Worm (Caenorhabditis elegans) whole organism, mixed stage, embryonic: ENCODE data around the gene exo-1.
A peak's percentile ranks its signal among the peaks of the same experiment; 100 is the strongest.

ENCODE experiments used
- M03D4.4 ChIP-seq: sonication (generic microtip); optimal IDR thresholded peaks from 2 replicates; lab custom pipeline; 2017; ENCODE audit warnings: mild to moderate bottlenecking, missing genetic modification characterization, missing compliant biosample characterization
- bed-3 ChIP-seq: fragments of 200-800 bp; sonication (Bioruptor generic); optimal IDR thresholded peaks from 3 replicates; lab custom pipeline; 2018; ENCODE audit warnings: mild to moderate bottlenecking, missing genetic modification characterization, moderate library complexity, missing compliant biosample characterization
- blmp-1 ChIP-seq: fragments of 150-350 bp; optimal IDR thresholded peaks from 2 replicates; lab custom pipeline; 2014; ENCODE audit warnings: missing biosample characterization, missing genetic modification characterization
- ceh-39 ChIP-seq: fragments of 150-350 bp; optimal IDR thresholded peaks from 2 replicates; lab custom pipeline; 2014; ENCODE audit warnings: missing biosample characterization, missing genetic modification characterization
- ceh-43 ChIP-seq: fragments of 200-800 bp; sonication (Bioruptor generic); optimal IDR thresholded peaks from 2 replicates; lab custom pipeline; 2018; ENCODE audit warnings: mild to moderate bottlenecking, missing genetic modification characterization, moderate library complexity, missing compliant biosample characterization
- ceh-83 ChIP-seq: fragments of 200-800 bp; sonication (Bioruptor generic); optimal IDR thresholded peaks from 2 replicates; lab custom pipeline; 2018; ENCODE audit warnings: mild to moderate bottlenecking, missing genetic modification characterization, missing compliant biosample characterization
- ces-1 ChIP-seq: fragments of 150-350 bp; optimal IDR thresholded peaks from 2 replicates; lab custom pipeline; 2014; ENCODE audit warnings: missing biosample characterization, missing genetic modification reagents, missing genetic modification characterization
- cnd-1 ChIP-seq: fragments of 200-800 bp; sonication (Bioruptor generic); optimal IDR thresholded peaks from 2 replicates; lab custom pipeline; 2018; ENCODE audit warnings: mild to moderate bottlenecking, missing genetic modification characterization, missing compliant biosample characterization
- drap-1 ChIP-seq: fragments of 200-800 bp; sonication (Bioruptor generic); optimal IDR thresholded peaks from 3 replicates; lab custom pipeline; 2018; ENCODE audit warnings: mild to moderate bottlenecking, missing genetic modification characterization, missing compliant biosample characterization
- elt-1 ChIP-seq: sonication (generic microtip); optimal IDR thresholded peaks from 2 replicates; lab custom pipeline; 2017; ENCODE audit warnings: missing genetic modification characterization, mild to moderate bottlenecking, missing compliant biosample characterization, antibody characterized with exemption, moderate library complexity, borderline replicate concordance; ENCODE audit not compliant: insufficient read depth
- elt-3 ChIP-seq: fragments of 150-350 bp; optimal IDR thresholded peaks from 2 replicates; lab custom pipeline; 2014; ENCODE audit warnings: missing biosample characterization, missing genetic modification characterization
- flh-1 ChIP-seq: fragments of 200-800 bp; sonication (Bioruptor generic); optimal IDR thresholded peaks from 2 replicates; lab custom pipeline; 2018; ENCODE audit warnings: mild to moderate bottlenecking, missing genetic modification characterization, moderate library complexity, missing compliant biosample characterization
- ham-2 ChIP-seq: fragments of 200-800 bp; sonication (Bioruptor generic); optimal IDR thresholded peaks from 2 replicates; lab custom pipeline; 2018; ENCODE audit warnings: mild to moderate bottlenecking, missing genetic modification characterization, missing compliant biosample characterization
- hlh-1 ChIP-seq: fragments of 150-350 bp; optimal IDR thresholded peaks from 2 replicates; lab custom pipeline; 2014; ENCODE audit warnings: missing biosample characterization, missing genetic modification reagents, missing genetic modification characterization
- lin-13 ChIP-seq: fragments of 150-350 bp; optimal IDR thresholded peaks from 2 replicates; lab custom pipeline; 2014; ENCODE audit warnings: missing biosample characterization, missing genetic modification characterization
- lin-32 ChIP-seq: fragments of 200-800 bp; sonication (Bioruptor generic); optimal IDR thresholded peaks from 2 replicates; lab custom pipeline; 2018; ENCODE audit warnings: mild to moderate bottlenecking, missing genetic modification characterization, missing compliant biosample characterization
- lsy-2 ChIP-seq: fragments of 150-350 bp; optimal IDR thresholded peaks from 2 replicates; lab custom pipeline; 2014; ENCODE audit warnings: missing biosample characterization, missing genetic modification characterization
- mab-5 ChIP-seq: fragments of 150-350 bp; optimal IDR thresholded peaks from 2 replicates; lab custom pipeline; 2014; ENCODE audit warnings: missing biosample characterization, missing genetic modification characterization
- mep-1 ChIP-seq: fragments of 150-350 bp; optimal IDR thresholded peaks from 2 replicates; lab custom pipeline; 2017; ENCODE audit warnings: missing biosample characterization, missing genetic modification reagents, missing genetic modification characterization, inconsistent platforms
- mls-2 ChIP-seq: sonication (generic microtip); optimal IDR thresholded peaks from 2 replicates; lab custom pipeline; 2016; ENCODE audit warnings: mild to moderate bottlenecking, missing genetic modification characterization, moderate library complexity, missing compliant biosample characterization
- nhr-12 ChIP-seq: fragments of 150-350 bp; optimal IDR thresholded peaks from 2 replicates; lab custom pipeline; 2014; ENCODE audit warnings: missing biosample characterization, missing genetic modification characterization
- nhr-2 ChIP-seq: fragments of 150-350 bp; optimal IDR thresholded peaks from 2 replicates; lab custom pipeline; 2014; ENCODE audit warnings: missing biosample characterization, missing genetic modification characterization
- nhr-237 ChIP-seq: fragments of 150-350 bp; optimal IDR thresholded peaks from 2 replicates; lab custom pipeline; 2014; ENCODE audit warnings: missing biosample characterization, missing genetic modification characterization
- nhr-28 ChIP-seq: fragments of 150-350 bp; optimal IDR thresholded peaks from 2 replicates; lab custom pipeline; 2014; ENCODE audit warnings: missing biosample characterization, missing genetic modification characterization
- nhr-76 ChIP-seq: sonication (generic microtip); optimal IDR thresholded peaks from 2 replicates; lab custom pipeline; 2017; ENCODE audit warnings: missing biosample characterization, missing genetic modification characterization
- pha-4 ChIP-seq: fragments of 150-350 bp; optimal IDR thresholded peaks from 2 replicates; lab custom pipeline; 2018; ENCODE audit warnings: missing biosample characterization, missing genetic modification reagents, missing genetic modification characterization
- sem-2 ChIP-seq: fragments of 200-800 bp; sonication (Bioruptor generic); optimal IDR thresholded peaks from 2 replicates; lab custom pipeline; 2018; ENCODE audit warnings: mild to moderate bottlenecking, missing genetic modification characterization, missing compliant biosample characterization
- snpc-4 ChIP-seq: fragments of 150-350 bp; optimal IDR thresholded peaks from 2 replicates; lab custom pipeline; 2014; ENCODE audit warnings: missing biosample characterization, missing genetic modification characterization
- sptf-1 ChIP-seq: sonication (generic microtip); optimal IDR thresholded peaks from 2 replicates; lab custom pipeline; 2017; ENCODE audit warnings: mild to moderate bottlenecking, missing genetic modification characterization, moderate library complexity, missing compliant biosample characterization
- tbx-8 ChIP-seq: fragments of 200-800 bp; sonication (Bioruptor generic); optimal IDR thresholded peaks from 2 replicates; lab custom pipeline; 2018; ENCODE audit warnings: mild to moderate bottlenecking, missing genetic modification characterization, moderate library complexity, missing compliant biosample characterization
- unc-120 ChIP-seq: sonication (generic microtip); optimal IDR thresholded peaks from 2 replicates; lab custom pipeline; 2017; ENCODE audit warnings: missing genetic modification characterization, missing compliant biosample characterization; ENCODE audit not compliant: poor library complexity, severe bottlenecking
- unc-39 ChIP-seq: fragments of 150-350 bp; optimal IDR thresholded peaks from 2 replicates; lab custom pipeline; 2014; ENCODE audit warnings: missing biosample characterization, missing genetic modification characterization
- unc-62 ChIP-seq: fragments of 150-350 bp; optimal IDR thresholded peaks from 2 replicates; lab custom pipeline; 2014; ENCODE audit warnings: missing biosample characterization, missing genetic modification reagents, missing genetic modification characterization
- zip-8 ChIP-seq: fragments of 150-350 bp; optimal IDR thresholded peaks from 2 replicates; lab custom pipeline; 2014; ENCODE audit warnings: missing biosample characterization, missing genetic modification characterization
- ztf-11 ChIP-seq: fragments of 150-350 bp; optimal IDR thresholded peaks from 2 replicates; lab custom pipeline; 2014; ENCODE audit warnings: missing biosample characterization, missing genetic modification characterization

Gene exo-1

ce11 chrIII:13462965-13463783, 39.9 kb downstream of the exo-1 start, which contains the start of gene ant-1.1 (continued):
- peak; percentile 82 for TF ChIP-seq sptf-1 (tag; lab: Kevin White, UChicago)

DNA sequence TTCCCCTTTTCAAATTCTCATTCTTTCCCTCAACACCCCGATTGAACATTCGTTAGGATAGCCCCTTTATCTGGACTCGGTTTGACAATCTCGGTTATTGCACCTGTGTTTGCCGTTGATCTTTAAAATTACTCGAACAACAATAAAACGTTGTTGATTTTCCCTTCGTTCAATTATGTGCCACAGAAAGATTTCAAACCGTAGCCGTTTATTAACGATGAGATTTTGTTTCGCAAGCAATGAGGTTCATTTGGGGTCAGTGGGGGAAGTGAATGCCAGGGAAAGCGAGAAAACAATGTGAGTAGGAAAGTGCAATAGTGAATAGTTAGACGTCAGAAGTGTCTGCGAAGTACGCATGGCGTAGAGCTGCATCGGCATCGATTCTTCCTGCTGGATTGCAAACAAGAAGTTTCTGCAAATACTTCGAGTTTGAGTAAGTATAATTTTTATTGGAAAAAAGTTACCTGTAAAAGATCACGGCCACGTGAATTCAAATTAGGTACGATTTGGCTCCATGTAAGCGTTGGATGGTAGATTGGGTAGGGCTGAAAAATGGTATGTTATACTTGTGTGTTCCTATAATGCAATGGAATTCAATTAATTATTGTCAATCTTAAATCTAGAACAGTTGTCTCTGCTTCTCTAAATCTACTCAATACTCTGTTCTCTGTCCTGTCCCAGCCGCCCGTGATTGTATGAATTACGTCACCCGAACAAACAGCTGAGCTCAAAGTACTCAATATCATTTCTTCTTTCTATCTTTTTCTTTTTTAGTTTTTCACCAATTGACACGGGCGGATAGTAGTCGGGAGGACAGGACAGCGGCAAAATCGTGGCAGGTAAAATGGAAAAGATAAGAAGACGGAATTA, 41.4 kb downstream of the exo-1 start, which contains the start of gene kel-3:
TSS of gene kel-3 (plus strand) at position 328 of the 870 bp plus-strand sequence.
- no peak for TF ChIP-seq tbx-8 (GFP tag; lab: Kevin White, UChicago)
- no peak for TF ChIP-seq ceh-39 (tag; lab: Kevin White, UChicago)
- TF ChIP-seq lsy-2 (tag; lab: Kevin White, UChicago) = peak; percentile 8
- no peak for TF ChIP-seq unc-120 (tag; lab: Kevin White, UChicago)
- TF ChIP-seq drap-1 (GFP tag; lab: Kevin White, UChicago) = no peak
- peak; percentile 1 for TF ChIP-seq sptf-1 (tag; lab: Kevin White, UChicago)
- TF ChIP-seq blmp-1 = no peak
- no peak for TF ChIP-seq unc-39 (tag; lab: Kevin White, UChicago)
- TF ChIP-seq cnd-1 = no peak
- peak; percentile 45 for TF ChIP-seq hlh-1 (tag; lab: Kevin White, UChicago)
- no peak for TF ChIP-seq nhr-76
- TF ChIP-seq mab-5 (tag; lab: Kevin White, UChicago) = no peak
- no peak for TF ChIP-seq pha-4 (tag; lab: Kevin White, UChicago)
- TF ChIP-seq elt-1 (tag; lab: Kevin White, UChicago) = no peak
- TF ChIP-seq nhr-12 (tag; lab: Kevin White, UChicago) = no peak
- TF ChIP-seq snpc-4 (tag; lab: Kevin White, UChicago) = no peak
- no peak for TF ChIP-seq flh-1 (GFP tag; lab: Kevin White, UChicago)
- peak; percentile 54 for TF ChIP-seq unc-62 (GFP tag; lab: Kevin White, UChicago)

- TF ChIP-seq lin-13 = peak; percentile 72
- TF ChIP-seq mab-5 (tag; lab: Kevin White, UChicago) = no peak
- TF ChIP-seq mep-1 (tag; lab: Kevin White, UChicago) = peak; percentile 76
- TF ChIP-seq blmp-1 = no peak
- no peak for TF ChIP-seq sem-2
- TF ChIP-seq lsy-2 (tag; lab: Kevin White, UChicago) = peak; percentile 86
- TF ChIP-seq pha-4 (tag; lab: Kevin White, UChicago) = peak; percentile 95
- no peak for TF ChIP-seq snpc-4 (tag; lab: Kevin White, UChicago)
- TF ChIP-seq nhr-28 (tag; lab: Kevin White, UChicago) = no peak
- TF ChIP-seq nhr-12 (tag; lab: Kevin White, UChicago) = no peak
- no peak for TF ChIP-seq mls-2 (tag; lab: Kevin White, UChicago)
- no peak for TF ChIP-seq tbx-8 (GFP tag; lab: Kevin White, UChicago)
- TF ChIP-seq ceh-39 (tag; lab: Kevin White, UChicago) = peak; percentile 61
- TF ChIP-seq drap-1 (GFP tag; lab: Kevin White, UChicago) = peak; percentile 1
- TF ChIP-seq unc-120 (tag; lab: Kevin White, UChicago) = no peak
- TF ChIP-seq flh-1 (GFP tag; lab: Kevin White, UChicago) = no peak
- no peak for TF ChIP-seq ham-2
- TF ChIP-seq bed-3 (GFP tag; lab: Kevin White, UChicago) = no peak
- TF ChIP-seq ceh-83 (GFP tag; lab: Kevin White, UChicago) = no peak
- TF ChIP-seq M03D4.4 = no peak
- TF ChIP-seq nhr-76 = no peak
- peak; percentile 97 for TF ChIP-seq ces-1 (GFP tag; lab: Kevin White, UChicago)
- no peak for TF ChIP-seq elt-1 (tag; lab: Kevin White, UChicago)
- TF ChIP-seq nhr-2 (tag; lab: Kevin White, UChicago) = peak; percentile 38
- peak; percentile 39 for TF ChIP-seq sptf-1 (tag; lab: Kevin White, UChicago)
- peak; percentile 8 for TF ChIP-seq hlh-1 (tag; lab: Kevin White, UChicago)
- TF ChIP-seq ztf-11 (tag; lab: Kevin White, UChicago) = no peak
- no peak for TF ChIP-seq lin-32 (GFP tag; lab: Kevin White, UChicago)
- peak; percentile 76 for TF ChIP-seq nhr-237 (tag; lab: Kevin White, UChicago)
- TF ChIP-seq ceh-43 = no peak
- TF ChIP-seq unc-39 (tag; lab: Kevin White, UChicago) = no peak
- peak; percentile 20 for TF ChIP-seq unc-62 (GFP tag; lab: Kevin White, UChicago)
- TF ChIP-seq elt-3 (tag; lab: Kevin White, UChicago) = no peak
- TF ChIP-seq cnd-1 = no peak
- TF ChIP-seq zip-8 (tag; lab: Kevin White, UChicago) = no peak
Observed at ce11 chrIII:13465918-13466592, 42.7 kb downstream of the exo-1 start, which contains the start of gene cdk-5. Gene cdk-5, minus strand, starts transcription at chrIII:13466342.
